Worm (Caenorhabditis elegans): ENCODE data around the gene pdl-1.

- no peak for TF ChIP-seq unc-130 (GFP tag; optimal IDR thresholded peaks at IDR 0.05)
- no peak for TF ChIP-seq madf-8 (GFP tag; conservative IDR thresholded peaks at IDR 0.05)
Measured at ce11 chrII:7154711-7155110, 28.9 kb upstream of the pdl-1 start.

Data from whole organism, young adult.